Worm (Caenorhabditis elegans): ENCODE results near the gene mam-3.
"Not testable (repeated sequence)": the region's sequence is repeated elsewhere in the genome, so short reads cannot be mapped to it uniquely, and the experiment has no call there.

DNA sequence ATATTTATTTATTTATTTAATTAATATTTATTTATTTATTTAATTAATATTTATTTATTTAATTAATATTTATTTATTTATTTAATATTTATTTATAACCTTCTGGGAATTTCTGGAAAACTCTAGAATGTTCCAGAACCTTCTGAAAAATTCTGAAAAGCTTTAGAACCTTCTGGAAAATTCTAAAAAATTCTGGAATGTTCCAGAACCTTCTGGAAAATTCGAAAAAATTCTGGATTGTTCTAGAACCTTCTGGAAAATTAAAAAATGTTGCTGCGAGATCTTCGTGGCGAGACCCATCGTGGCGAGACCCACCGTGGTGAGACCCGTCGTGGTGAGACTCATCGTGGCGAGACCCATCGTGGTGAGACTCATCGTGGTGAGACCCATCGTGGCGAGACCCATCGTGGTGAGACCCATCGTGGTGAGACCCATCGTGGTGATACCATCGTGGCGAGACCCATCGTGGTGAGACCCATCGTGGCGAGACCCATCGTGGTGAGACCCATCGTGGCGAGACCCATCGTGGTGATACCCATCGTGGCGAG, 17.1 kb upstream of the mam-3 start:
- not testable (repeated sequence) for TF ChIP-seq pqm-1 (tag; optimal IDR thresholded peaks at IDR 0.05); nhr-6 (tag; optimal IDR thresholded peaks at IDR 0.05); nhr-237 (tag; optimal IDR thresholded peaks at IDR 0.05); lsy-2 (tag; optimal IDR thresholded peaks at IDR 0.05); nhr-28 (tag; optimal IDR thresholded peaks at IDR 0.05); lin-13 (GFP tag; optimal IDR thresholded peaks at IDR 0.05); dpl-1 (GFP tag; optimal IDR thresholded peaks at IDR 0.05); zip-11 (GFP tag; IDR thresholded peaks at IDR 0.05); ztf-11 (tag; optimal IDR thresholded peaks at IDR 0.05); attf-4 (tag; optimal IDR thresholded peaks at IDR 0.05); lim-7 (GFP tag; IDR thresholded peaks at IDR 0.05)
